Worm (Caenorhabditis elegans) whole organism, L2 larva: ENCODE results near the gene F54B8.1.
"Not testable (repeated sequence)": the region's sequence is repeated elsewhere in the genome, so short reads cannot be mapped to it uniquely, and the experiment has no call there.

Experiments
- ZK546.5 ChIP-seq: sonication (generic microtip); optimal IDR thresholded peaks from 2 replicates; lab custom pipeline; 2017; ENCODE audit warnings: missing biosample characterization, missing genetic modification characterization
- ama-1 ChIP-seq: fragments of 150-350 bp; optimal IDR thresholded peaks from 2 replicates; lab custom pipeline; 2018; ENCODE audit warnings: inconsistent platforms
- egl-27 ChIP-seq: sonication (generic microtip); optimal IDR thresholded peaks from 3 replicates; lab custom pipeline; 2017; ENCODE audit warnings: missing biosample characterization, missing genetic modification reagents, missing genetic modification characterization
- elt-3 ChIP-seq: sonication (generic microtip); optimal IDR thresholded peaks from 2 replicates; lab custom pipeline; 2017; ENCODE audit warnings: missing biosample characterization, missing genetic modification characterization
- fos-1 ChIP-seq: fragments of 150-350 bp; optimal IDR thresholded peaks from 2 replicates; lab custom pipeline; 2014; ENCODE audit warnings: missing biosample characterization, missing genetic modification characterization
- gmeb-1 ChIP-seq: fragments of 150-350 bp; optimal IDR thresholded peaks from 2 replicates; lab custom pipeline; 2014; ENCODE audit warnings: missing biosample characterization, missing genetic modification characterization
- lin-13 ChIP-seq: fragments of 150-350 bp; optimal IDR thresholded peaks from 2 replicates; lab custom pipeline; 2014; ENCODE audit warnings: missing biosample characterization, missing genetic modification reagents, missing genetic modification characterization
- nhr-11 ChIP-seq: fragments of 150-350 bp; optimal IDR thresholded peaks from 2 replicates; lab custom pipeline; 2014; ENCODE audit warnings: missing biosample characterization, missing genetic modification characterization
- nhr-77 ChIP-seq: fragments of 150-350 bp; optimal IDR thresholded peaks from 2 replicates; lab custom pipeline; 2014; ENCODE audit warnings: missing biosample characterization, missing genetic modification characterization
- sma-9 ChIP-seq, 2 experiments: fragments of 150-350 bp in 1 of 2; sonication (generic microtip) in 1 of 2; optimal IDR thresholded peaks; 2 replicates each; lab custom pipeline; 2014 to 2016; ENCODE audit warnings: missing genetic modification characterization in 2 of 2, mild to moderate bottlenecking in 1 of 2, missing biosample characterization in 1 of 2, missing compliant biosample characterization in 1 of 2, missing genetic modification reagents in 1 of 2, moderate library complexity in 1 of 2
- ztf-11 ChIP-seq: sonication (generic microtip); optimal IDR thresholded peaks from 2 replicates; lab custom pipeline; 2017; ENCODE audit warnings: missing biosample characterization, missing genetic modification characterization

ce11 chrV:15807420-15807819 lies 3.1 kb upstream of the F54B8.1 start, which contains the start of gene srsx-38:
- not testable (repeated sequence) for TF ChIP-seq ama-1 (lab: Kevin White, UChicago); egl-27; ZK546.5 (tag; lab: Kevin White, UChicago); fos-1; nhr-11 (tag; lab: Kevin White, UChicago); nhr-77; lin-13 (GFP tag; lab: Kevin White, UChicago); ztf-11 (tag; lab: Kevin White, UChicago); gmeb-1 (tag; lab: Kevin White, UChicago); sma-9 (GFP tag; optimal IDR thresholded peaks at IDR 0.05; lab: Kevin White, UChicago); sma-9 (tag; optimal IDR thresholded peaks at IDR 0.05; lab: Kevin White, UChicago); elt-3 (tag; lab: Kevin White, UChicago)
